Worm (Caenorhabditis elegans): ENCODE data around the gene memo-1.

DNA sequence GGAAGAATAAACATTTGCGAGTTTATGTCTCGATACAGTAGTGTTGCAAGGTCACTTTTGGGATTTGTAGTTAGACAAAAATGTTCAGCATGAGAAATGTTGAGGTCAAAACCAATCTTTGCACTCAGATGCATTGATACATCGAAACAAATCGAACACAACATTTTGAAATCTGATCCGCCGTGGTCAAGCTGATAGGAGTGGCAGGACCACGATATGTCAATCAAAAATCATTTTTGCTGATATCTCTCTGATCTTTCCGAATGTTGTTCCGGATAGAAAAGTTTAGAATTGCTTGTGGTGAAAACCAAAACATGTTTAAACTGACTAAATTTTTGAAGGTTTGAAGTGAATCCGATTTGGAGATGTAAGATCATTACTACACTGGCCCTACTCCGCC is 21.1 kb downstream of the memo-1 start:
- TF ChIP-seq ama-1 (optimal IDR thresholded peaks at IDR 0.05) (no peak), nhr-77 (tag; optimal IDR thresholded peaks at IDR 0.05) (no peak), unc-39 (tag; optimal IDR thresholded peaks at IDR 0.05) (no peak), fos-1 (tag; optimal IDR thresholded peaks at IDR 0.05) (no peak), mdl-1 (tag; optimal IDR thresholded peaks at IDR 0.05) (no peak), nhr-23 (tag; optimal IDR thresholded peaks at IDR 0.05) (no peak), nhr-10 (tag; optimal IDR thresholded peaks at IDR 0.05) (no peak), unc-62 (GFP tag; optimal IDR thresholded peaks at IDR 0.05) (no peak), nhr-12 (tag; optimal IDR thresholded peaks at IDR 0.05) (no peak), alr-1 (tag; optimal IDR thresholded peaks at IDR 0.05) (no peak), unc-55 (GFP tag; optimal IDR thresholded peaks at IDR 0.05) (no peak)

Measured in whole organism, L2 larva.